Fruit fly (Drosophila melanogaster) whole organism, embryonic: ENCODE results near the gene CG10804.

Experiments used
- Asciz ChIP-seq: fragments of 200-800 bp; sonication (Bioruptor generic); optimal IDR thresholded peaks from 2 replicates; lab custom pipeline; 2017; ENCODE audit warnings: missing biosample characterization, mild to moderate bottlenecking, missing genetic modification characterization, missing genetic modification reagents
- B-H1 ChIP-seq: fragments of 200-800 bp; sonication (Bioruptor generic); IDR thresholded peaks from 3 replicates; pipeline ENCODE4 v1.3.6; 2022; ENCODE audit warnings: missing biosample characterization, missing genetic modification characterization
- Blimp-1 ChIP-seq: fragments of 200-800 bp; sonication (Bioruptor generic); optimal IDR thresholded peaks from 3 replicates; lab custom pipeline; 2018; ENCODE audit warnings: missing biosample characterization, missing genetic modification characterization, mild to moderate bottlenecking, moderate library complexity, missing genetic modification reagents
- BtbVII ChIP-seq: fragments of 200-800 bp; sonication (Bioruptor generic); optimal IDR thresholded peaks from 3 replicates; lab custom pipeline; 2017; ENCODE audit warnings: missing biosample characterization, mild to moderate bottlenecking, missing genetic modification characterization
- CG10147 ChIP-seq: fragments of 200-800 bp; sonication (Bioruptor generic); optimal IDR thresholded peaks from 2 replicates; lab custom pipeline; 2019; ENCODE audit warnings: missing biosample characterization, mild to moderate bottlenecking, missing genetic modification characterization, moderate library complexity
- CG12155 ChIP-seq: fragments of 200-800 bp; sonication (Bioruptor generic); optimal IDR thresholded peaks from 3 replicates; lab custom pipeline; 2016; ENCODE audit warnings: missing biosample characterization, missing genetic modification characterization
- CG15514 ChIP-seq: fragments of 200-800 bp; sonication (Bioruptor generic); optimal IDR thresholded peaks from 3 replicates; lab custom pipeline; 2017; ENCODE audit warnings: missing biosample characterization, missing genetic modification characterization, mild to moderate bottlenecking, moderate library complexity, missing genetic modification reagents
- CG17802 ChIP-seq: fragments of 200-800 bp; sonication (Bioruptor generic); optimal IDR thresholded peaks from 2 replicates; lab custom pipeline; 2018; ENCODE audit warnings: missing biosample characterization, mild to moderate bottlenecking, missing genetic modification characterization, moderate library complexity
- CG18011 ChIP-seq: fragments of 200-800 bp; sonication (Bioruptor generic); optimal IDR thresholded peaks from 2 replicates; lab custom pipeline; 2017; ENCODE audit warnings: missing biosample characterization, missing genetic modification characterization, mild to moderate bottlenecking, moderate library complexity, missing genotype
- CG2120 ChIP-seq: fragments of 200-800 bp; sonication (Bioruptor generic); optimal IDR thresholded peaks from 3 replicates; lab custom pipeline; 2016; ENCODE audit warnings: missing biosample characterization, missing genetic modification characterization
- CG4360 ChIP-seq: fragments of 200-800 bp; sonication (Bioruptor generic); IDR thresholded peaks from 2 replicates; pipeline ENCODE4 v1.3.6; 2022; ENCODE audit warnings: missing biosample characterization, missing genetic modification characterization
- CG4730 ChIP-seq: fragments of 200-800 bp; sonication (Bioruptor generic); IDR thresholded peaks from 2 replicates; pipeline ENCODE4 v1.3.6; 2022; ENCODE audit warnings: missing biosample characterization, missing genetic modification characterization
- CG5180 ChIP-seq: fragments of 200-800 bp; sonication (Bioruptor generic); optimal IDR thresholded peaks from 3 replicates; lab custom pipeline; 2017; ENCODE audit warnings: missing biosample characterization, missing genetic modification characterization, mild to moderate bottlenecking, moderate library complexity, missing genetic modification reagents
- CG6765 ChIP-seq: fragments of 200-800 bp; sonication (Bioruptor generic); optimal IDR thresholded peaks from 3 replicates; lab custom pipeline; 2017; ENCODE audit warnings: missing biosample characterization, mild to moderate bottlenecking, missing genetic modification characterization
- CG7372 ChIP-seq: fragments of 200-800 bp; sonication (Bioruptor generic); IDR thresholded peaks from 2 replicates; pipeline ENCODE4 v1.3.6; 2022; ENCODE audit warnings: missing biosample characterization, missing genetic modification characterization
- CG8388 ChIP-seq: fragments of 200-800 bp; sonication (Bioruptor generic); optimal IDR thresholded peaks from 2 replicates; lab custom pipeline; 2019; ENCODE audit warnings: missing biosample characterization, mild to moderate bottlenecking, missing genetic modification characterization, moderate library complexity
- CG9437 ChIP-seq: fragments of 200-800 bp; sonication (Bioruptor generic); optimal IDR thresholded peaks from 2 replicates; lab custom pipeline; 2018; ENCODE audit warnings: missing biosample characterization, mild to moderate bottlenecking, missing genetic modification characterization
- CG9609 ChIP-seq: fragments of 200-800 bp; sonication (Bioruptor generic); optimal IDR thresholded peaks from 3 replicates; lab custom pipeline; 2016; ENCODE audit warnings: missing biosample characterization, missing genetic modification characterization
- CHES-1-like ChIP-seq: fragments of 200-800 bp; sonication (Bioruptor generic); optimal IDR thresholded peaks from 2 replicates; lab custom pipeline; 2016; ENCODE audit warnings: missing biosample characterization, missing genetic modification characterization
- Ets97D ChIP-seq: fragments of 200-800 bp; sonication (Bioruptor generic); optimal IDR thresholded peaks from 3 replicates; lab custom pipeline; 2016; ENCODE audit warnings: missing biosample characterization, missing genetic modification characterization
- Hey ChIP-seq: fragments of 200-800 bp; sonication (Bioruptor generic); optimal IDR thresholded peaks from 3 replicates; lab custom pipeline; 2018; ENCODE audit warnings: missing biosample characterization, mild to moderate bottlenecking, missing genetic modification characterization
- Hmr ChIP-seq: fragments of 200-800 bp; sonication (Bioruptor generic); optimal IDR thresholded peaks from 3 replicates; lab custom pipeline; 2017; ENCODE audit warnings: mild to moderate bottlenecking, missing biosample characterization, missing genetic modification reagents, missing genetic modification characterization
- Lim3 ChIP-seq: fragments of 200-800 bp; sonication (Bioruptor generic); IDR thresholded peaks from 2 replicates; pipeline ENCODE4 v1.3.6; 2022; ENCODE audit warnings: missing biosample characterization, missing genetic modification characterization
- Mrtf ChIP-seq: fragments of 200-800 bp; sonication (Bioruptor generic); IDR thresholded peaks from 3 replicates; pipeline ENCODE4 v1.3.6; 2022; ENCODE audit warnings: missing biosample characterization, missing genetic modification characterization
- PHDP ChIP-seq: fragments of 200-800 bp; sonication (Bioruptor generic); optimal IDR thresholded peaks from 3 replicates; lab custom pipeline; 2018; ENCODE audit warnings: missing biosample characterization, mild to moderate bottlenecking, missing genetic modification characterization, moderate library complexity
- Poxn ChIP-seq: fragments of 200-800 bp; sonication (Bioruptor generic); IDR thresholded peaks from 2 replicates; pipeline ENCODE4 v1.3.6; 2022; ENCODE audit warnings: missing biosample characterization, missing genetic modification characterization
- Ptx1 ChIP-seq: fragments of 200-800 bp; sonication (Bioruptor generic); IDR thresholded peaks from 2 replicates; pipeline ENCODE4 v1.3.6; 2022; ENCODE audit warnings: missing biosample characterization, missing genetic modification characterization
- Stat92E ChIP-seq, 3 experiments: fragments of >200 bp in 2 of 3; fragments of 200-800 bp in 1 of 3; sonication (Bioruptor generic) in 1 of 3; optimal IDR thresholded peaks; 2 replicates each; lab custom pipeline; 2017 to 2019; ENCODE audit warnings: missing biosample characterization in 3 of 3, missing genetic modification characterization in 3 of 3, mild to moderate bottlenecking in 1 of 3, moderate library complexity in 1 of 3
- Trl ChIP-seq, 3 experiments: fragments of >200 bp in 2 of 3; fragments of 200-800 bp in 1 of 3; sonication (Bioruptor generic) in 1 of 3; optimal IDR thresholded peaks; 2 replicates in 1 of 3; 3 replicates in 2 of 3; lab custom pipeline; 2016 to 2017; ENCODE audit warnings: missing biosample characterization in 1 of 3, missing genetic modification characterization in 1 of 3
- bbx ChIP-seq: fragments of 200-800 bp; sonication (Bioruptor generic); IDR thresholded peaks from 2 replicates; pipeline ENCODE4 v1.3.6; 2022; ENCODE audit warnings: missing biosample characterization, missing genetic modification characterization; ENCODE audit not compliant: partially characterized antibody
- bigmax ChIP-seq: fragments of 200-800 bp; sonication (Bioruptor generic); optimal IDR thresholded peaks from 2 replicates; lab custom pipeline; 2018; ENCODE audit warnings: missing biosample characterization, mild to moderate bottlenecking, missing genetic modification characterization
- cad ChIP-seq: fragments of >200 bp; optimal IDR thresholded peaks from 2 replicates; lab custom pipeline; 2017; ENCODE audit warnings: missing biosample characterization, missing genetic modification characterization
- chif ChIP-seq, 2 experiments: fragments of 200-800 bp; sonication (Bioruptor generic); optimal IDR thresholded peaks; 3 replicates each; lab custom pipeline; 2016; ENCODE audit warnings: missing biosample characterization in 2 of 2, missing genetic modification characterization in 2 of 2
- eve ChIP-seq, 2 experiments: fragments of >200 bp; optimal IDR thresholded peaks; 2 replicates each; lab custom pipeline; 2017; ENCODE audit warnings: missing biosample characterization in 2 of 2, missing genetic modification characterization in 2 of 2
- gfzf ChIP-seq: fragments of 200-800 bp; sonication (Bioruptor generic); optimal IDR thresholded peaks from 2 replicates; lab custom pipeline; 2016; ENCODE audit warnings: missing biosample characterization, mild to moderate bottlenecking, missing genetic modification characterization, moderate library complexity
- kay ChIP-seq: fragments of 200-800 bp; sonication (Bioruptor generic); optimal IDR thresholded peaks from 2 replicates; lab custom pipeline; 2016; ENCODE audit warnings: missing biosample characterization, missing genetic modification characterization
- ken ChIP-seq: fragments of 200-800 bp; sonication (Bioruptor generic); IDR thresholded peaks from 3 replicates; pipeline ENCODE4 v1.3.6; 2022; ENCODE audit warnings: missing biosample characterization, missing genetic modification characterization
- luna ChIP-seq: fragments of 200-800 bp; sonication (Bioruptor generic); optimal IDR thresholded peaks from 2 replicates; lab custom pipeline; 2016; ENCODE audit warnings: missing biosample characterization, missing genetic modification characterization
- nerfin-2 ChIP-seq: fragments of 200-800 bp; sonication (Bioruptor generic); IDR thresholded peaks from 2 replicates; pipeline ENCODE4 v1.3.6; 2022; ENCODE audit warnings: missing biosample characterization, missing genetic modification characterization; ENCODE audit not compliant: partially characterized antibody
- otp ChIP-seq: fragments of 200-800 bp; sonication (Bioruptor generic); IDR thresholded peaks from 3 replicates; pipeline ENCODE4, ENCODE4 v1.3.6; 2022; ENCODE audit warnings: missing biosample characterization, missing genetic modification characterization
- peb ChIP-seq: fragments of 200-800 bp; sonication (Bioruptor generic); IDR thresholded peaks from 2 replicates; pipeline ENCODE4 v1.3.6; 2022; ENCODE audit warnings: missing biosample characterization, missing genetic modification characterization
- psq ChIP-seq: fragments of 200-800 bp; sonication (Bioruptor generic); optimal IDR thresholded peaks from 2 replicates; lab custom pipeline; 2017; ENCODE audit warnings: missing biosample characterization, missing genetic modification characterization
- pzg ChIP-seq: fragments of 200-800 bp; sonication (Bioruptor generic); optimal IDR thresholded peaks from 3 replicates; lab custom pipeline; 2018; ENCODE audit warnings: missing biosample characterization, mild to moderate bottlenecking, missing genetic modification characterization, moderate library complexity
- ro ChIP-seq: fragments of 200-800 bp; sonication (Bioruptor generic); IDR thresholded peaks from 2 replicates; pipeline ENCODE4 v1.3.6; 2022; ENCODE audit warnings: missing biosample characterization, missing genetic modification characterization
- run ChIP-seq: fragments of 200-800 bp; sonication (Bioruptor generic); optimal IDR thresholded peaks from 3 replicates; lab custom pipeline; 2018; ENCODE audit warnings: missing biosample characterization, mild to moderate bottlenecking, missing genetic modification characterization
- ssp ChIP-seq: fragments of 200-800 bp; sonication (Bioruptor generic); IDR thresholded peaks from 2 replicates; pipeline ENCODE4 v1.3.6; 2022; ENCODE audit warnings: missing biosample characterization, missing genetic modification characterization
- tin ChIP-seq: fragments of 200-800 bp; sonication (Bioruptor generic); optimal IDR thresholded peaks from 3 replicates; lab custom pipeline; 2016; ENCODE audit warnings: missing biosample characterization, missing genetic modification characterization
- vnd ChIP-seq: fragments of 200-800 bp; sonication (Bioruptor generic); IDR thresholded peaks from 3 replicates; pipeline ENCODE4 v1.3.6; 2022; ENCODE audit warnings: missing biosample characterization, missing genetic modification characterization; ENCODE audit not compliant: partially characterized antibody
- wek ChIP-seq: fragments of 200-800 bp; sonication (Bioruptor generic); optimal IDR thresholded peaks from 3 replicates; lab custom pipeline; 2018; ENCODE audit warnings: missing biosample characterization, mild to moderate bottlenecking, missing genetic modification characterization, moderate library complexity
- zen2 ChIP-seq: fragments of 200-800 bp; sonication (Bioruptor generic); IDR thresholded peaks from 3 replicates; pipeline ENCODE4 v1.3.6; 2022; ENCODE audit warnings: missing biosample characterization, missing genetic modification characterization; ENCODE audit not compliant: partially characterized antibody

The CG10804 gene

dm6 chrX:3432928-3433327, 49.2 kb downstream of the CG10804 start (continued):
- TF ChIP-seq Trl (optimal IDR thresholded peaks at IDR 0.05; lab: Kevin White, UChicago) (no peak), Trl (GFP tag; optimal IDR thresholded peaks at IDR 0.05; lab: Kevin White, UChicago) (peak; percentile 43), Stat92E (GFP tag; optimal IDR thresholded peaks at IDR 0.05; lab: Kevin White, UChicago) (no peak), vnd (GFP tag; lab: Robert Waterston, UW) (no peak), CG2120 (no peak), B-H1 (GFP tag; lab: Robert Waterston, UW) (peak; percentile 11; the same call in 1 of the 3 replicates), gfzf (GFP tag; lab: Kevin White, UChicago) (no peak), bbx (GFP tag; lab: Robert Waterston, UW) (no peak), CG4360 (GFP tag; lab: Robert Waterston, UW) (peak; percentile 7; the same call in 1 of the 2 replicates), run (tag; lab: Kevin White, UChicago) (no peak), nerfin-2 (GFP tag; lab: Robert Waterston, UW) (no peak), Hmr (GFP tag; lab: Kevin White, UChicago) (peak; percentile 7), ken (GFP tag; lab: Robert Waterston, UW) (peak; percentile 36; the same call in 1 of the 3 replicates), CG6765 (GFP tag; lab: Kevin White, UChicago) (no peak), CG5180 (GFP tag; lab: Kevin White, UChicago) (no peak), CG17802 (tag; lab: Kevin White, UChicago) (no peak), Mrtf (GFP tag; lab: Robert Waterston, UW) (no peak), otp (GFP tag; lab: Robert Waterston, UW) (0 out of 3 replicates have a peak, but pooled peaks have one; percentile 23), Asciz (no peak), CG7372 (GFP tag; lab: Robert Waterston, UW) (no peak), CG4730 (GFP tag; lab: Robert Waterston, UW) (0 out of 2 replicates have a peak, but pooled peaks have one; percentile 30), bigmax (GFP tag; lab: Kevin White, UChicago) (no peak), luna (GFP tag; lab: Kevin White, UChicago) (no peak), peb (GFP tag; lab: Robert Waterston, UW) (no peak), CHES-1-like (GFP tag; lab: Kevin White, UChicago) (peak; percentile 15), zen2 (GFP tag; lab: Robert Waterston, UW) (no peak), PHDP (tag; lab: Kevin White, UChicago) (peak; percentile 42), Hey (tag; lab: Kevin White, UChicago) (no peak), Ptx1 (GFP tag; lab: Robert Waterston, UW) (peak; percentile 51), eve (GFP tag; optimal IDR thresholded peaks at IDR 0.05; lab: Kevin White, UChicago) (peak in 1 of 2 experiments; percentile 63), CG12155 (GFP tag; lab: Kevin White, UChicago) (no peak), pzg (GFP tag; lab: Kevin White, UChicago) (no peak), CG8388 (GFP tag; lab: Kevin White, UChicago) (peak; percentile 22), psq (GFP tag; lab: Kevin White, UChicago) (no peak), CG9609 (GFP tag; lab: Kevin White, UChicago) (no peak), kay (GFP tag; lab: Kevin White, UChicago) (peak; percentile 26), Blimp-1 (GFP tag; lab: Kevin White, UChicago) (peak; percentile 16), wek (GFP tag; lab: Kevin White, UChicago) (no peak), BtbVII (no peak), CG18011 (GFP tag; lab: Kevin White, UChicago) (no peak), CG15514 (GFP tag; lab: Kevin White, UChicago) (peak; percentile 17), ro (GFP tag; lab: Robert Waterston, UW) (no peak), CG10147 (GFP tag; lab: Kevin White, UChicago) (no peak), chif (GFP tag; optimal IDR thresholded peaks at IDR 0.05; lab: Kevin White, UChicago) (peak; percentile 20 to 53), Ets97D (GFP tag; lab: Kevin White, UChicago) (no peak), tin (GFP tag; lab: Kevin White, UChicago) (peak; percentile 25), cad (GFP tag; lab: Kevin White, UChicago) (no peak), CG9437 (GFP tag; lab: Kevin White, UChicago) (peak; percentile 19), Poxn (GFP tag; lab: Robert Waterston, UW) (no peak), ssp (GFP tag; lab: Robert Waterston, UW) (peak; percentile 37; the same call in 1 of the 2 replicates), Lim3 (GFP tag; lab: Robert Waterston, UW) (no peak)
